Fruit fly (Drosophila melanogaster) Kc167 (cell line): ENCODE measurements around the gene CG15824.

Experiments
- Myc ChIP-seq: fragments of >200 bp; optimal IDR thresholded peaks from 2 replicates; lab custom pipeline; 2017; ENCODE audit warnings: missing external identifiers
- Sin3A ChIP-seq: fragments of >200 bp; optimal IDR thresholded peaks from 2 replicates; lab custom pipeline; 2018; ENCODE audit warnings: missing external identifiers
- h ChIP-seq: fragments of >200 bp; optimal IDR thresholded peaks from 3 replicates; lab custom pipeline; 2018; ENCODE audit warnings: missing external identifiers
- insv ChIP-seq: fragments of >200 bp; optimal IDR thresholded peaks from 3 replicates; lab custom pipeline; 2018; ENCODE audit warnings: missing external identifiers
- psq ChIP-seq: fragments of >200 bp; optimal IDR thresholded peaks from 2 replicates; lab custom pipeline; 2017; ENCODE audit warnings: missing external identifiers
- ttk ChIP-seq: sonication (Bioruptor generic); optimal IDR thresholded peaks from 2 replicates; lab custom pipeline; 2017; ENCODE audit warnings: missing external identifiers

DNA sequence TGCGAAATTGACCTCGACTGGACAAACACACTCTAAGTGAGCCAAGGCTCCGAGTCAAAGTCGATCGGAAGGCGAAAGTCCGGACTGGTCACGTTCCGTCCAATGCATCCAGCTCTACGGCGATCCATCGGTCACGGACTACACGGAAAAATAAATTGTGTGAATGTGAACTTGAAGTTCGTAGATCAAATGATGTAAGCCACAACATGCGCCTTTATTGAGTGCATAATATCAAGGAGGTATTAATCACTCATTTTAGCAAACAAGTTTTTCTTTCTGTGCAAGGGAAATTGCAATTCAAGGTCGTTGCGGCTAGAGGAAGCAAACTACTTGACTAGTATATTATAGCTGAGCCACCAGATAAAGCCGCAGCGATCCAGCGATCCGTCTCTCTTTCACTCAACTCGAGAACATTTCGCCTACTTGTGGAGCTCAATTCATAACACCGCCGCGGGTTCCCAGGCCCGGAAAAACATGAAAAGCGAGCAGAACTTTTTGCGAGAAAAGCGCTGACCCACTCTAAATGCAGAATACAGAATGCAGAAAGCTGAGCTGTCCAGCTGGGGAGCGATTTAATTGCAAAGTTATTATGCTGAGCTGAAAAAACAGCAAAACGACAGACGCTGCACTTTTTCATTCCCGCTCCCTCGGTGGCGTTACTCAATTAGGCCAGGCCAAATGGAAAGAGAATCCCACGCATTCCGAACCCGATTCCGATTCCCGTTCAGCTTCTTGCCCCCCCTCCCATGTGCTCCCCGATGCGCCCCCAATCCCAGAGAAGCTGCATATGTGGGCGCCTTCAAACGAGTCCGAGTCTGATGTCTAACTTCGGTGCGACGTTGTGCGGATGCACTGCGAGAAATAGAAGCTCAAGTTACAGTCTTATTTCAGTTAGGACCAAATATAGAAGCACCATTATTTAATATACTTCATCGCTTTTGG is 40.8 kb downstream of the CG15824 start:
- TF ChIP-seq psq (lab: Kevin White, UChicago), result no peak
- TF ChIP-seq ttk, result no peak
- no peak for TF ChIP-seq h (lab: Kevin White, UChicago)
- no peak for TF ChIP-seq Myc (lab: Kevin White, UChicago)
- no peak for TF ChIP-seq insv (lab: Kevin White, UChicago)
- no peak for TF ChIP-seq Sin3A (lab: Kevin White, UChicago)
